Worm (Caenorhabditis elegans) whole organism, L4 larva: Measurements from ENCODE around the gene C18H7.4.
A peak's percentile ranks its signal among the peaks of the same experiment; 100 is the strongest.

Experiments
- D1046.2 ChIP-seq: fragments of 200-800 bp; sonication (Bioruptor generic); IDR thresholded peaks from 2 replicates; pipeline ENCODE4 v1.3.6; 2022; ENCODE audit warnings: missing genetic modification characterization, missing compliant biosample characterization
- T20F7.1 ChIP-seq: fragments of 200-800 bp; sonication (Bioruptor generic); optimal IDR thresholded peaks from 2 replicates; lab custom pipeline; 2018; ENCODE audit warnings: mild to moderate bottlenecking, missing genetic modification characterization, missing compliant biosample characterization
- aha-1 ChIP-seq: fragments of 150-350 bp; peaks from one replicate; lab custom pipeline; 2014; ENCODE audit warnings: missing biosample characterization, missing genetic modification characterization
- aly-2 ChIP-seq: sonication (generic microtip); optimal IDR thresholded peaks from 2 replicates; lab custom pipeline; 2018; ENCODE audit warnings: missing biosample characterization, missing genetic modification characterization
- arid-1 ChIP-seq: fragments of 200-800 bp; sonication (Bioruptor generic); conservative IDR thresholded peaks from 2 replicates; pipeline ENCODE4 v1.3.6; 2022; ENCODE audit warnings: missing genetic modification reagents, missing genetic modification characterization, missing compliant biosample characterization
- ceh-62 ChIP-seq: sonication (generic microtip); optimal IDR thresholded peaks from 2 replicates; lab custom pipeline; 2017; ENCODE audit warnings: missing biosample characterization, missing genetic modification characterization
- ceh-82 ChIP-seq: sonication (generic microtip); optimal IDR thresholded peaks from 2 replicates; lab custom pipeline; 2017; ENCODE audit warnings: missing biosample characterization, missing genetic modification characterization
- daf-12 ChIP-seq: fragments of 150-350 bp; optimal IDR thresholded peaks from 2 replicates; lab custom pipeline; 2014; ENCODE audit warnings: missing biosample characterization, missing genetic modification reagents, missing genetic modification characterization
- daf-16 ChIP-seq, 3 experiments: sonication (generic microtip); optimal IDR thresholded peaks; 2 replicates each; lab custom pipeline; 2016 to 2017; ENCODE audit warnings: missing genetic modification characterization in 3 of 3, missing genetic modification reagents in 3 of 3, mild to moderate bottlenecking in 2 of 3, missing compliant biosample characterization in 2 of 3, missing biosample characterization in 1 of 3, moderate library complexity in 1 of 3
- daf-19 ChIP-seq: fragments of 200-800 bp; sonication (Bioruptor generic); conservative IDR thresholded peaks from 2 replicates; pipeline ENCODE4 v1.3.6; 2022; ENCODE audit warnings: missing genetic modification characterization, missing compliant biosample characterization
- dmd-6 ChIP-seq: fragments of 200-800 bp; sonication (Bioruptor generic); IDR thresholded peaks from 2 replicates; pipeline ENCODE4 v1.3.6; 2022; ENCODE audit warnings: missing genetic modification reagents, missing genetic modification characterization, missing compliant biosample characterization
- fos-1 ChIP-seq: fragments of 150-350 bp; optimal IDR thresholded peaks from 2 replicates; lab custom pipeline; 2014; ENCODE audit warnings: missing biosample characterization, missing genetic modification characterization
- hlh-11 ChIP-seq: fragments of 200-800 bp; sonication (Bioruptor generic); optimal IDR thresholded peaks from 2 replicates; lab custom pipeline; 2018; ENCODE audit warnings: mild to moderate bottlenecking, missing genetic modification characterization, missing compliant biosample characterization
- hlh-30 ChIP-seq: sonication (generic microtip); optimal IDR thresholded peaks from 2 replicates; lab custom pipeline; 2017; ENCODE audit warnings: antibody characterized with exemption, mild to moderate bottlenecking, missing genetic modification characterization, missing compliant biosample characterization; ENCODE audit not compliant: insufficient read depth
- jun-1 ChIP-seq: fragments of 150-350 bp; optimal IDR thresholded peaks from 2 replicates; lab custom pipeline; 2014; ENCODE audit warnings: missing biosample characterization, missing genetic modification reagents, missing genetic modification characterization
- lin-15B ChIP-seq: fragments of 150-350 bp; sonication (generic microtip); optimal IDR thresholded peaks from 3 replicates; lab custom pipeline; 2014; ENCODE audit warnings: missing biosample characterization, missing genetic modification characterization
- lin-38 ChIP-seq: fragments of 200-800 bp; sonication (Bioruptor generic); IDR thresholded peaks from 2 replicates; pipeline ENCODE4 v1.3.6; 2022; ENCODE audit warnings: missing genetic modification reagents, missing genetic modification characterization, missing compliant biosample characterization
- madf-5 ChIP-seq, 2 experiments: fragments of 200-800 bp; sonication (Bioruptor generic); IDR thresholded peaks; 2 replicates each; pipeline ENCODE4 v1.3.6; 2022; ENCODE audit warnings: missing compliant biosample characterization in 2 of 2, missing genetic modification characterization in 2 of 2
- madf-9 ChIP-seq: fragments of 200-800 bp; sonication (Bioruptor generic); conservative IDR thresholded peaks from 2 replicates; pipeline ENCODE4 v1.3.6; 2022; ENCODE audit warnings: missing genetic modification reagents, missing genetic modification characterization, missing compliant biosample characterization
- mes-2 ChIP-seq: sonication (generic microtip); optimal IDR thresholded peaks from 2 replicates; lab custom pipeline; 2016; ENCODE audit warnings: missing genotype, mild to moderate bottlenecking, missing genetic modification characterization, missing compliant biosample characterization; ENCODE audit not compliant: poor library complexity, severe bottlenecking
- mxl-2 ChIP-seq: fragments of 200-800 bp; sonication (Bioruptor generic); conservative IDR thresholded peaks from 2 replicates; pipeline ENCODE4 v1.3.6; 2022; ENCODE audit warnings: missing genetic modification reagents, missing genetic modification characterization, missing compliant biosample characterization
- mxl-3 ChIP-seq: fragments of 200-800 bp; sonication (Bioruptor generic); optimal IDR thresholded peaks from 2 replicates; lab custom pipeline; 2018; ENCODE audit warnings: mild to moderate bottlenecking, missing genetic modification characterization, missing compliant biosample characterization
- nhr-28 ChIP-seq: fragments of 150-350 bp; optimal IDR thresholded peaks from 2 replicates; lab custom pipeline; 2014; ENCODE audit warnings: missing biosample characterization, missing genetic modification characterization
- nhr-48 ChIP-seq: sonication (generic microtip); optimal IDR thresholded peaks from 2 replicates; lab custom pipeline; 2016; ENCODE audit warnings: mild to moderate bottlenecking, missing genetic modification characterization, missing compliant biosample characterization
- nhr-6 ChIP-seq: fragments of 150-350 bp; optimal IDR thresholded peaks from 2 replicates; lab custom pipeline; 2014; ENCODE audit warnings: missing biosample characterization, missing genetic modification characterization
- php-3 ChIP-seq: fragments of 200-800 bp; sonication (Bioruptor generic); IDR thresholded peaks from 2 replicates; pipeline ENCODE4 v1.3.6; 2022; ENCODE audit warnings: missing genetic modification reagents, missing genetic modification characterization, missing compliant biosample characterization
- tag-97 ChIP-seq: fragments of 200-800 bp; sonication (Bioruptor generic); IDR thresholded peaks from 2 replicates; pipeline ENCODE4 v1.3.6; 2022; ENCODE audit warnings: missing genetic modification characterization, missing compliant biosample characterization
- unc-130 ChIP-seq: sonication (generic microtip); optimal IDR thresholded peaks from 2 replicates; lab custom pipeline; 2016; ENCODE audit warnings: missing genetic modification reagents, missing genetic modification characterization, missing compliant biosample characterization
- unc-39 ChIP-seq: sonication (generic microtip); optimal IDR thresholded peaks from 2 replicates; lab custom pipeline; 2017; ENCODE audit warnings: missing biosample characterization, missing genetic modification characterization
- unc-62 ChIP-seq, 3 experiments: fragments of 150-350 bp in 1 of 3; sonication (generic microtip); optimal IDR thresholded peaks in 2 of 3; peaks in 1 of 3; 1 replicate in 1 of 3; 2 replicates in 2 of 3; lab custom pipeline; 2014 to 2017; ENCODE audit warnings: missing biosample characterization in 3 of 3, missing genetic modification characterization in 3 of 3, missing genetic modification reagents in 3 of 3, missing genotype in 1 of 3
- zip-11 ChIP-seq: fragments of 200-800 bp; sonication (Bioruptor generic); IDR thresholded peaks from 2 replicates; pipeline ENCODE4 v1.3.6; 2022; ENCODE audit warnings: missing genetic modification characterization, missing compliant biosample characterization
- ztf-7 ChIP-seq: fragments of 150-350 bp; optimal IDR thresholded peaks from 2 replicates; lab custom pipeline; 2014; ENCODE audit warnings: missing biosample characterization, missing genetic modification characterization

C18H7.4 gene

ce11 chrIV:631869-632268 lies 38.7 kb downstream of the C18H7.4 start:
- no peak for TF ChIP-seq daf-16 (GFP tag; optimal IDR thresholded peaks at IDR 0.05; lab: Kevin White, UChicago)
- peak; percentile 42 for TF ChIP-seq daf-16 (tag; optimal IDR thresholded peaks at IDR 0.05; lab: Kevin White, UChicago)
- 0 out of 2 replicates have a peak, but pooled peaks have one; percentile 23 for TF ChIP-seq D1046.2 (GFP tag; lab: Robert Waterston, UW)
- 0 out of 2 replicates have a peak, but pooled peaks have one; percentile 13 for TF ChIP-seq madf-9 (GFP tag; lab: Robert Waterston, UW)
- TF ChIP-seq dmd-6, result peak; percentile 74
- TF ChIP-seq aha-1 (tag; lab: Kevin White, UChicago), result no peak
- TF ChIP-seq hlh-11 (tag; lab: Kevin White, UChicago), result peak; percentile 20

ce11 chrIV:633565-633964 lies 40.4 kb downstream of the C18H7.4 start:
- TF ChIP-seq php-3 (GFP tag; lab: Robert Waterston, UW) (no peak), ztf-7 (tag; lab: Kevin White, UChicago) (no peak), nhr-48 (peak; percentile 60), dmd-6 (peak; percentile 36; the same call in 1 of the 2 replicates), hlh-30 (tag; lab: Kevin White, UChicago) (peak; percentile 65), nhr-28 (no peak), mxl-3 (GFP tag; lab: Kevin White, UChicago) (peak; percentile 70)

- TF ChIP-seq aha-1 (tag; lab: Kevin White, UChicago), result peak; percentile 72
- TF ChIP-seq unc-62 (GFP tag; optimal IDR thresholded peaks at IDR 0.05 in 1 of 2; lab: Kevin White, UChicago), result peak in 1 of 2 experiments; percentile 42
- TF ChIP-seq unc-62 (tag; optimal IDR thresholded peaks at IDR 0.05; lab: Kevin White, UChicago), result no peak
- no peak for TF ChIP-seq jun-1 (tag; lab: Kevin White, UChicago)
- TF ChIP-seq tag-97 (GFP tag; lab: Robert Waterston, UW), result no peak
- TF ChIP-seq daf-12 (tag; lab: Kevin White, UChicago), result no peak
- no peak for TF ChIP-seq madf-5 (GFP tag; IDR thresholded peaks at IDR 0.05; lab: Robert Waterston, UW)
Observed at ce11 chrIV:639167-639566, 46.0 kb downstream of the C18H7.4 start.

- TF ChIP-seq nhr-6, result no peak
- TF ChIP-seq lin-15B (tag; lab: Kevin White, UChicago), result no peak
- TF ChIP-seq lin-38, result no peak
- no peak for TF ChIP-seq mxl-2 (GFP tag; lab: Robert Waterston, UW)
- TF ChIP-seq fos-1, result no peak
- no peak for TF ChIP-seq zip-11 (GFP tag; lab: Robert Waterston, UW)
- no peak for TF ChIP-seq daf-19 (GFP tag; lab: Robert Waterston, UW)
- TF ChIP-seq unc-130 (GFP tag; lab: Kevin White, UChicago), result no peak
- TF ChIP-seq T20F7.1 (GFP tag; lab: Kevin White, UChicago), result no peak
- TF ChIP-seq unc-39 (tag; lab: Kevin White, UChicago), result no peak
- no peak for TF ChIP-seq arid-1 (GFP tag; lab: Robert Waterston, UW)
- TF ChIP-seq ceh-62 (tag; lab: Kevin White, UChicago), result no peak
- TF ChIP-seq aly-2 (tag; lab: Kevin White, UChicago), result no peak
- no peak for TF ChIP-seq mes-2
- TF ChIP-seq unc-62 (GFP tag; optimal IDR thresholded peaks at IDR 0.05 in 1 of 2; lab: Kevin White, UChicago), result no peak
- TF ChIP-seq unc-62 (tag; optimal IDR thresholded peaks at IDR 0.05; lab: Kevin White, UChicago), result no peak
- TF ChIP-seq ceh-82 (tag; lab: Kevin White, UChicago), result no peak
Observed at ce11 chrIV:643481-643880, 50.4 kb downstream of the C18H7.4 start.
